Fruit fly (Drosophila melanogaster): ENCODE data around the gene hep.
A peak's percentile ranks its signal among the peaks of the same experiment; 100 is the strongest.

hep gene

dm6 chrX:13136939-13137697 lies 46.9 kb upstream of the hep start (continued):
- TF ChIP-seq fd96Cb (tag; optimal IDR thresholded peaks at IDR 0.05), result peak; percentile 38
- TF ChIP-seq unpg (GFP tag; optimal IDR thresholded peaks at IDR 0.05), result peak; percentile 47
- TF ChIP-seq D19A (tag; optimal IDR thresholded peaks at IDR 0.05), result peak; percentile 38
- peak; percentile 20 for TF ChIP-seq gcm (GFP tag; optimal IDR thresholded peaks at IDR 0.05)
- peak; percentile 34 for TF ChIP-seq CG18599 (GFP tag; optimal IDR thresholded peaks at IDR 0.05)
- peak; percentile 49 for TF ChIP-seq CG1233 (GFP tag; optimal IDR thresholded peaks at IDR 0.05)
- no peak for TF ChIP-seq CG3163 (GFP tag; optimal IDR thresholded peaks at IDR 0.05)
- TF ChIP-seq CG1529 (GFP tag; optimal IDR thresholded peaks at IDR 0.05), result peak; percentile 16
- peak; percentile 61 for TF ChIP-seq nerfin-1 (tag; optimal IDR thresholded peaks at IDR 0.05)
- no peak for TF ChIP-seq Tbp (GFP tag; optimal IDR thresholded peaks at IDR 0.05)
- TF ChIP-seq ems (GFP tag; optimal IDR thresholded peaks at IDR 0.05), result peak; percentile 34
- TF ChIP-seq pum (GFP tag; optimal IDR thresholded peaks at IDR 0.05), result peak; percentile 8
- no peak; the same call in 1 of the 2 replicates for TF ChIP-seq danr (GFP tag; IDR thresholded peaks at IDR 0.05)
- TF ChIP-seq CHES-1-like (GFP tag; optimal IDR thresholded peaks at IDR 0.05), result no peak
- TF ChIP-seq dmrt99B (tag; optimal IDR thresholded peaks at IDR 0.05), result peak; percentile 66
- TF ChIP-seq row (GFP tag; IDR thresholded peaks at IDR 0.05), result peak; percentile 76
- no peak for TF ChIP-seq CG30431 (GFP tag; optimal IDR thresholded peaks at IDR 0.05)
- TF ChIP-seq CG13424 (tag; optimal IDR thresholded peaks at IDR 0.05), result peak; percentile 50
- peak; percentile 64 for TF ChIP-seq onecut (GFP tag; IDR thresholded peaks at IDR 0.05)
- peak; percentile 56; the same call in 1 of the 2 replicates for TF ChIP-seq CG4730 (GFP tag; IDR thresholded peaks at IDR 0.05)
- TF ChIP-seq Aef1 (GFP tag; IDR thresholded peaks at IDR 0.05), result peak; percentile 27; the same call in 1 of the 3 replicates
- no peak for TF ChIP-seq CG6683 (GFP tag; optimal IDR thresholded peaks at IDR 0.05)
- TF ChIP-seq CG2199 (GFP tag; IDR thresholded peaks at IDR 0.05), result 0 out of 3 replicates have a peak, but pooled peaks have one; percentile 25
- peak; percentile 43 for TF ChIP-seq bcd (GFP tag; optimal IDR thresholded peaks at IDR 0.05)
- no peak for TF ChIP-seq rib (GFP tag; IDR thresholded peaks at IDR 0.05)
- TF ChIP-seq sqz (GFP tag; optimal IDR thresholded peaks at IDR 0.05), result peak; percentile 46
- TF ChIP-seq stc (GFP tag; IDR thresholded peaks at IDR 0.05), result peak; percentile 69
- no peak for TF ChIP-seq CG8478 (optimal IDR thresholded peaks at IDR 0.05)
- TF ChIP-seq her (GFP tag; optimal IDR thresholded peaks at IDR 0.05), result no peak
- TF ChIP-seq az2 (GFP tag; optimal IDR thresholded peaks at IDR 0.05), result peak; percentile 10
- peak; percentile 22 for TF ChIP-seq Fer1 (GFP tag; optimal IDR thresholded peaks at IDR 0.05)
- peak; percentile 47; the same call in 1 of the 2 replicates for TF ChIP-seq Rx (GFP tag; IDR thresholded peaks at IDR 0.05)
- peak in 1 of 2 experiments; percentile 61 for TF ChIP-seq bsh (GFP tag; optimal IDR thresholded peaks at IDR 0.05)
- TF ChIP-seq CG12104 (GFP tag; optimal IDR thresholded peaks at IDR 0.05), result no peak
- TF ChIP-seq ap (GFP tag; IDR thresholded peaks at IDR 0.05), result peak; percentile 58
- TF ChIP-seq CG18262 (tag; optimal IDR thresholded peaks at IDR 0.05), result peak; percentile 55
- peak; percentile 33 for TF ChIP-seq CG3407 (GFP tag; optimal IDR thresholded peaks at IDR 0.05)
- peak; percentile 70 for TF ChIP-seq CG11504 (tag; optimal IDR thresholded peaks at IDR 0.05)
- TF ChIP-seq pan (optimal IDR thresholded peaks at IDR 0.05), result no peak
- TF ChIP-seq pan (GFP tag; optimal IDR thresholded peaks at IDR 0.05 in 1 of 2, IDR thresholded peaks at IDR 0.05 in 1 of 2), result peak in 1 of 2 experiments; percentile 81
- TF ChIP-seq CG11723 (GFP tag; optimal IDR thresholded peaks at IDR 0.05), result peak; percentile 28
- TF ChIP-seq Blimp-1 (GFP tag; optimal IDR thresholded peaks at IDR 0.05), result peak; percentile 98
- peak; percentile 24; the same call in 1 of the 2 replicates for TF ChIP-seq CG6272 (GFP tag; IDR thresholded peaks at IDR 0.05)
- TF ChIP-seq lab (GFP tag; optimal IDR thresholded peaks at IDR 0.05), result peak; percentile 45
- TF ChIP-seq kni (GFP tag; optimal IDR thresholded peaks at IDR 0.05), result peak; percentile 37
- no peak for TF ChIP-seq TFAM (GFP tag; optimal IDR thresholded peaks at IDR 0.05)
- no peak for TF ChIP-seq zen2 (GFP tag; IDR thresholded peaks at IDR 0.05; ENCODE audit: partially characterized antibody)
- TF ChIP-seq dimm (GFP tag; IDR thresholded peaks at IDR 0.05), result peak; percentile 43; the same call in 1 of the 2 replicates
- peak; percentile 66 for TF ChIP-seq lmd (GFP tag; IDR thresholded peaks at IDR 0.05)

All from whole organism, embryonic.